Fruit fly (Drosophila melanogaster): Measurements from ENCODE around the gene Nup93-2.

Nup93-2 gene

DNA sequence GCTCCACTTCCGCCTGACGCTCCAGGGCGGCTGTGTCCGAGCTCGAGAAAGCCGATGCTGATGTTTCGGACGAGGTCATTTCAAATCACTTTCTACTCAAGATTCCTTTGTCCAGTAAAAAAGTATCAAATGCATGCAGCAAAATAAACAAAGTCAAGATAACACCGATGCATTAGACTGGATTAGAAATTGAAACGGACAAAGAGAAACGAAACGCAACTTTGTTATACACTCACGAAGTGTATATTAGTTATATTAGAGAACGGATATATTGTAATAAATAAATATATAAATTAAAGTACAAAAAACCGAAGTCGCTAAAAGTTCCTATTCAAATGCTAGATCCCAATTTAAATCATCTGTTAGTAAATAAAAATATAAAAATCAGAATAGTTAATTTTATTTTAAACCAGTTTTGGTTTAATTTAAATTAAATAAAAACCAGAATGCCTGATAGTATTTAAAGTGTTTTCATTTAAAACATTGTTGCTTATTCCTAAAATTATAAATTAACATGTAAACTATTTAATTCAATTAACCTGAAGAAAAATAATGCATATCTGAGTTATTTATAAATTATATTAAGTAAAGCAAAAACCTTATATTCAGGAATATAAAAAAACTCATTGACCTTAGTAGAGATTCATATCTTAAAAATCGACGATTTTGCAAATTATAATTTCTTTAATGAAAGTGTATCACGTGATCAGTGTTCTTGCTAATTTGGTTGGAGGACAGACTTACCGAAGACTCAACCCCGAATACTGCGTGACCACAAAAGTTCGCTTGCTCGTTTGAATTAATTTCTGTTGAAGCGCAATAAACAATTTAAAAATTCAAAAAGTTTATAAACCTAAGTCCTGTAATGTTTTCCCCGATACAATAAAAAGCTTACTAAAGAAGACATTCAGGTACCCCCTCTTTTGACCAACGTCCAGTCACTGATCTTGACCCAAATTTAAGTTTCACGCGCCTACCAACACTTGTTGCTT is 4.1 kb downstream of the Nup93-2 start, which contains the start of gene Dph2 (continued):
- TF ChIP-seq Dp (GFP tag; optimal IDR thresholded peaks at IDR 0.05), result peak; percentile 76
- peak; percentile 70; the same call in 1 of the 2 replicates for TF ChIP-seq CG11247 (GFP tag; IDR thresholded peaks at IDR 0.05)
- TF ChIP-seq Chrac-16 (GFP tag; optimal IDR thresholded peaks at IDR 0.05), result peak; percentile 40
- peak; percentile 87 for TF ChIP-seq CoRest (tag; optimal IDR thresholded peaks at IDR 0.05)
- peak; percentile 66 for TF ChIP-seq CG12104 (GFP tag; optimal IDR thresholded peaks at IDR 0.05)
- peak; percentile 47 for TF ChIP-seq Ets97D (GFP tag; optimal IDR thresholded peaks at IDR 0.05)
- TF ChIP-seq CG7963 (GFP tag; IDR thresholded peaks at IDR 0.05; ENCODE audit: partially characterized antibody), result no peak
- TF ChIP-seq CG17612 (GFP tag; IDR thresholded peaks at IDR 0.05), result peak; percentile 36; the same call in 1 of the 2 replicates
- no peak for TF ChIP-seq tna (GFP tag; IDR thresholded peaks at IDR 0.05; ENCODE audit: partially characterized antibody)
- TF ChIP-seq CG15011 (GFP tag; optimal IDR thresholded peaks at IDR 0.05), result no peak
- TF ChIP-seq Jarid2 (GFP tag; optimal IDR thresholded peaks at IDR 0.05), result no peak
- no peak for TF ChIP-seq btn (GFP tag; optimal IDR thresholded peaks at IDR 0.05)
- peak; percentile 89 for TF ChIP-seq CG2678 (tag; optimal IDR thresholded peaks at IDR 0.05)
- TF ChIP-seq Blimp-1 (GFP tag; optimal IDR thresholded peaks at IDR 0.05), result peak; percentile 78
- TF ChIP-seq Rx (GFP tag; IDR thresholded peaks at IDR 0.05), result peak; percentile 45; the same call in 1 of the 2 replicates
- no peak for TF ChIP-seq CG8290 (GFP tag; optimal IDR thresholded peaks at IDR 0.05)
- TF ChIP-seq CG8290 (tag; optimal IDR thresholded peaks at IDR 0.05), result peak in 1 of 2 experiments; percentile 69
- no peak for TF ChIP-seq Adf1 (GFP tag; IDR thresholded peaks at IDR 0.05)
- TF ChIP-seq Bteb2 (GFP tag; optimal IDR thresholded peaks at IDR 0.05), result peak; percentile 16
- TF ChIP-seq Mad (GFP tag; optimal IDR thresholded peaks at IDR 0.05), result peak; percentile 21
- TF ChIP-seq Hr3 (GFP tag; optimal IDR thresholded peaks at IDR 0.05), result peak; percentile 84
- peak; percentile 2 for TF ChIP-seq bab2 (GFP tag; optimal IDR thresholded peaks at IDR 0.05)
- TF ChIP-seq CG17912 (GFP tag; optimal IDR thresholded peaks at IDR 0.05), result no peak
- peak; percentile 14 for TF ChIP-seq p53 (GFP tag; optimal IDR thresholded peaks at IDR 0.05)
- peak; percentile 89 for TF ChIP-seq sens (GFP tag)
- no peak for TF ChIP-seq Elba2 (GFP tag; optimal IDR thresholded peaks at IDR 0.05)
- peak; percentile 25 for TF ChIP-seq CG8281 (tag; optimal IDR thresholded peaks at IDR 0.05)
- peak; percentile 31; the same call in 1 of the 3 replicates for TF ChIP-seq CG14050 (GFP tag; IDR thresholded peaks at IDR 0.05)
- TF ChIP-seq cato (GFP tag; optimal IDR thresholded peaks at IDR 0.05; ENCODE audit: borderline replicate concordance), result no peak
- TF ChIP-seq Bdp1 (GFP tag; optimal IDR thresholded peaks at IDR 0.05), result peak; percentile 26
- TF ChIP-seq cas (GFP tag; IDR thresholded peaks at IDR 0.05), result peak; percentile 61
- no peak for TF ChIP-seq yki (optimal IDR thresholded peaks at IDR 0.05)
- TF ChIP-seq sqz (GFP tag; optimal IDR thresholded peaks at IDR 0.05), result no peak
- no peak for TF ChIP-seq CG12769 (tag; optimal IDR thresholded peaks at IDR 0.05)
- no peak for TF ChIP-seq her (GFP tag; optimal IDR thresholded peaks at IDR 0.05)
- peak; percentile 60 for TF ChIP-seq CG1602 (GFP tag; optimal IDR thresholded peaks at IDR 0.05)
- peak; percentile 3 for TF ChIP-seq Camta (GFP tag; optimal IDR thresholded peaks at IDR 0.05)
- TF ChIP-seq CG7745 (tag; optimal IDR thresholded peaks at IDR 0.05), result no peak

- TF ChIP-seq bigmax (GFP tag; optimal IDR thresholded peaks at IDR 0.05) (peak; percentile 89), CG17385 (GFP tag; optimal IDR thresholded peaks at IDR 0.05) (peak; percentile 50), nerfin-1 (tag; optimal IDR thresholded peaks at IDR 0.05) (peak; percentile 42), CG17186 (GFP tag; optimal IDR thresholded peaks at IDR 0.05) (peak; percentile 94), CG17829 (tag; optimal IDR thresholded peaks at IDR 0.05) (peak; percentile 8), CG2116 (GFP tag; optimal IDR thresholded peaks at IDR 0.05) (peak; percentile 35), dan (GFP tag; IDR thresholded peaks at IDR 0.05) (no peak), MESR4 (GFP tag; optimal IDR thresholded peaks at IDR 0.05) (peak; percentile 83), CG2120 (GFP tag; optimal IDR thresholded peaks at IDR 0.05) (no peak), vvl (GFP tag; IDR thresholded peaks at IDR 0.05) (no peak), CG14860 (GFP tag; IDR thresholded peaks at IDR 0.05; ENCODE audit: partially characterized antibody) (no peak), CG7271 (tag; optimal IDR thresholded peaks at IDR 0.05) (peak; percentile 4)
Measured at dm6 chr3R:14890064-14890709, 8.0 kb downstream of the Nup93-2 start, which contains the start of the genes CycC and UQCR-C1. Gene CycC, minus strand, starts transcription at chr3R:14890205. Gene UQCR-C1, plus strand, starts transcription at chr3R:14890231.

Measured in whole organism, embryonic.